Fruit fly (Drosophila melanogaster): ENCODE data around the gene CG10301.

DNA sequence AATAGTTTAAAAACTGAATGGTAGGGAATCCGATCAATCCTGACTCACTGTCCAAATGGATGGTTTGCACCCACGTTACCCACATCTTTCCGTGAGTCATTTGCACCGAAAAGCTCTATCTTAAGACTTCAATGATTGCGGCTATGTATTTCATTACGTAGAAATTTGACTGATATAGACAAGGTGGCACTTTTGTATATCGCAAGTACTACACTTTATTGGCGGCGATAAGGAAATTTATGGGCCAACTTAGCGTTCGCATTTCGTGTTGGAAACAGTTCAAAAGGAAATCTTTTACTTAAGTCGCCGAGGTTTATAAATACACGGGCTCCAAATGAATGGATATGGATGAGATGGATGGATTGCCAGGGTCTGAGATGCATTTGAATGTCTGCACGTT, 4.9 kb downstream of the CG10301 start:
- TF ChIP-seq Dll (optimal IDR thresholded peaks at IDR 0.05), result no peak
- no peak for TF ChIP-seq pan (optimal IDR thresholded peaks at IDR 0.05)
- TF ChIP-seq psq (optimal IDR thresholded peaks at IDR 0.05), result no peak
- TF ChIP-seq EcR (GFP tag; optimal IDR thresholded peaks at IDR 0.05), result no peak
- no peak for TF ChIP-seq CG8478 (optimal IDR thresholded peaks at IDR 0.05)
